Worm (Caenorhabditis elegans) whole organism, L4 larva: ENCODE results near the gene srw-73.

Experiments used
- F10B5.3 ChIP-seq: sonication (generic microtip); optimal IDR thresholded peaks from 2 replicates; lab custom pipeline; 2016; ENCODE audit warnings: mild to moderate bottlenecking, missing genetic modification characterization, missing compliant biosample characterization
- F26F4.8 ChIP-seq: fragments of 200-800 bp; sonication (Bioruptor generic); conservative IDR thresholded peaks from 2 replicates; pipeline ENCODE4 v1.3.6; 2022; ENCODE audit warnings: missing genetic modification characterization, missing compliant biosample characterization
- R02D3.7 ChIP-seq: fragments of 150-350 bp; sonication (generic microtip); optimal IDR thresholded peaks from 3 replicates; lab custom pipeline; 2014; ENCODE audit warnings: missing biosample characterization, missing genetic modification characterization
- ZK337.2 ChIP-seq: fragments of 200-800 bp; sonication (Bioruptor generic); IDR thresholded peaks from 2 replicates; pipeline ENCODE4 v1.3.6; 2022; ENCODE audit warnings: missing genetic modification reagents, missing genetic modification characterization, missing compliant biosample characterization
- aly-2 ChIP-seq: sonication (generic microtip); optimal IDR thresholded peaks from 2 replicates; lab custom pipeline; 2018; ENCODE audit warnings: missing biosample characterization, missing genetic modification characterization
- arid-1 ChIP-seq: fragments of 200-800 bp; sonication (Bioruptor generic); conservative IDR thresholded peaks from 2 replicates; pipeline ENCODE4 v1.3.6; 2022; ENCODE audit warnings: missing genetic modification reagents, missing genetic modification characterization, missing compliant biosample characterization
- ceh-28 ChIP-seq: fragments of 150-350 bp; optimal IDR thresholded peaks from 2 replicates; lab custom pipeline; 2014; ENCODE audit warnings: missing biosample characterization, missing genetic modification reagents, missing genetic modification characterization
- ceh-82 ChIP-seq: sonication (generic microtip); optimal IDR thresholded peaks from 2 replicates; lab custom pipeline; 2017; ENCODE audit warnings: missing biosample characterization, missing genetic modification characterization
- ces-1 ChIP-seq: fragments of 150-350 bp; sonication (generic microtip); optimal IDR thresholded peaks from 4 replicates; lab custom pipeline; 2014; ENCODE audit warnings: missing biosample characterization, missing genetic modification reagents, missing genetic modification characterization
- ctbp-1 ChIP-seq: fragments of 200-800 bp; sonication (Bioruptor generic); IDR thresholded peaks from 2 replicates; pipeline ENCODE4 v1.3.6; 2022; ENCODE audit warnings: missing genetic modification reagents, missing genetic modification characterization, missing compliant biosample characterization
- daf-16 ChIP-seq, 3 experiments: sonication (generic microtip); optimal IDR thresholded peaks; 2 replicates each; lab custom pipeline; 2016 to 2017; ENCODE audit warnings: missing genetic modification characterization in 3 of 3, missing genetic modification reagents in 3 of 3, mild to moderate bottlenecking in 2 of 3, missing compliant biosample characterization in 2 of 3, missing biosample characterization in 1 of 3, moderate library complexity in 1 of 3
- daf-19 ChIP-seq: fragments of 200-800 bp; sonication (Bioruptor generic); conservative IDR thresholded peaks from 2 replicates; pipeline ENCODE4 v1.3.6; 2022; ENCODE audit warnings: missing genetic modification characterization, missing compliant biosample characterization
- daf-8 ChIP-seq: fragments of 200-800 bp; sonication (Bioruptor generic); IDR thresholded peaks from 2 replicates; pipeline ENCODE4 v1.3.6; 2022; ENCODE audit warnings: missing genetic modification characterization, missing compliant biosample characterization
- dmd-6 ChIP-seq: fragments of 200-800 bp; sonication (Bioruptor generic); IDR thresholded peaks from 2 replicates; pipeline ENCODE4 v1.3.6; 2022; ENCODE audit warnings: missing genetic modification reagents, missing genetic modification characterization, missing compliant biosample characterization
- dve-1 ChIP-seq: sonication (generic microtip); optimal IDR thresholded peaks from 2 replicates; lab custom pipeline; 2017; ENCODE audit warnings: antibody characterized with exemption, mild to moderate bottlenecking, missing genetic modification characterization, missing compliant biosample characterization; ENCODE audit not compliant: insufficient read depth
- egl-43 ChIP-seq: fragments of 200-800 bp; sonication (Bioruptor generic); IDR thresholded peaks from 2 replicates; pipeline ENCODE4 v1.3.6; 2022; ENCODE audit warnings: missing genetic modification reagents, missing genetic modification characterization, missing compliant biosample characterization
- gei-8 ChIP-seq: fragments of 200-800 bp; sonication (Bioruptor generic); optimal IDR thresholded peaks from 2 replicates; lab custom pipeline; 2018; ENCODE audit warnings: mild to moderate bottlenecking, missing genetic modification characterization, missing compliant biosample characterization
- hlh-11 ChIP-seq: fragments of 200-800 bp; sonication (Bioruptor generic); optimal IDR thresholded peaks from 2 replicates; lab custom pipeline; 2018; ENCODE audit warnings: mild to moderate bottlenecking, missing genetic modification characterization, missing compliant biosample characterization
- jun-1 ChIP-seq: fragments of 150-350 bp; optimal IDR thresholded peaks from 2 replicates; lab custom pipeline; 2014; ENCODE audit warnings: missing biosample characterization, missing genetic modification reagents, missing genetic modification characterization
- lin-1 ChIP-seq: fragments of 200-800 bp; sonication (Bioruptor generic); IDR thresholded peaks from 2 replicates; pipeline ENCODE4 v1.3.6; 2022; ENCODE audit warnings: missing genetic modification reagents, missing genetic modification characterization, missing compliant biosample characterization
- lir-3 ChIP-seq: sonication (generic microtip); optimal IDR thresholded peaks from 2 replicates; lab custom pipeline; 2016; ENCODE audit warnings: mild to moderate bottlenecking, missing genetic modification characterization, missing compliant biosample characterization
- mdl-1 ChIP-seq, 2 experiments: fragments of 150-350 bp in 1 of 2; sonication (generic microtip) in 1 of 2; optimal IDR thresholded peaks; 2 replicates each; lab custom pipeline; 2014 to 2017; ENCODE audit warnings: missing biosample characterization in 2 of 2, missing genetic modification characterization in 2 of 2
- mdt-29 ChIP-seq: fragments of 200-800 bp; sonication (Bioruptor generic); IDR thresholded peaks from 2 replicates; pipeline ENCODE4 v1.3.6; 2022; ENCODE audit warnings: missing genetic modification reagents, missing genetic modification characterization, missing compliant biosample characterization
- mxl-2 ChIP-seq: fragments of 200-800 bp; sonication (Bioruptor generic); conservative IDR thresholded peaks from 2 replicates; pipeline ENCODE4 v1.3.6; 2022; ENCODE audit warnings: missing genetic modification reagents, missing genetic modification characterization, missing compliant biosample characterization
- nhr-11 ChIP-seq: fragments of 150-350 bp; optimal IDR thresholded peaks from 2 replicates; lab custom pipeline; 2014; ENCODE audit warnings: missing biosample characterization, missing genetic modification characterization
- nhr-237 ChIP-seq: sonication (generic microtip); optimal IDR thresholded peaks from 2 replicates; lab custom pipeline; 2017; ENCODE audit warnings: missing biosample characterization, missing genetic modification characterization
- nhr-25 ChIP-seq: sonication (generic microtip); optimal IDR thresholded peaks from 2 replicates; lab custom pipeline; 2017; ENCODE audit warnings: missing genetic modification characterization, mild to moderate bottlenecking, missing compliant biosample characterization, antibody characterized with exemption, moderate library complexity, borderline replicate concordance; ENCODE audit not compliant: insufficient read depth
- nhr-28 ChIP-seq: fragments of 150-350 bp; optimal IDR thresholded peaks from 2 replicates; lab custom pipeline; 2014; ENCODE audit warnings: missing biosample characterization, missing genetic modification characterization
- nhr-42 ChIP-seq: fragments of 200-800 bp; sonication (Bioruptor generic); IDR thresholded peaks from 2 replicates; pipeline ENCODE4 v1.3.6; 2022; ENCODE audit warnings: missing genetic modification characterization, missing compliant biosample characterization
- nhr-48 ChIP-seq: sonication (generic microtip); optimal IDR thresholded peaks from 2 replicates; lab custom pipeline; 2016; ENCODE audit warnings: mild to moderate bottlenecking, missing genetic modification characterization, missing compliant biosample characterization
- nhr-77 ChIP-seq: fragments of 150-350 bp; optimal IDR thresholded peaks from 2 replicates; lab custom pipeline; 2014; ENCODE audit warnings: missing biosample characterization, missing genetic modification characterization
- pqm-1 ChIP-seq: sonication (generic microtip); optimal IDR thresholded peaks from 2 replicates; lab custom pipeline; 2017; ENCODE audit warnings: missing biosample characterization, missing genetic modification characterization
- rbr-2 ChIP-seq: sonication (generic microtip); optimal IDR thresholded peaks from 2 replicates; lab custom pipeline; 2016; ENCODE audit warnings: missing genotype, missing genetic modification characterization, missing compliant biosample characterization
- spr-3 ChIP-seq: fragments of 200-800 bp; sonication (Bioruptor generic); optimal IDR thresholded peaks from 2 replicates; lab custom pipeline; 2018; ENCODE audit warnings: mild to moderate bottlenecking, missing genetic modification characterization, missing compliant biosample characterization
- unc-39 ChIP-seq: sonication (generic microtip); optimal IDR thresholded peaks from 2 replicates; lab custom pipeline; 2017; ENCODE audit warnings: missing biosample characterization, missing genetic modification characterization
- unc-62 ChIP-seq, 3 experiments: fragments of 150-350 bp in 1 of 3; sonication (generic microtip); optimal IDR thresholded peaks in 2 of 3; peaks in 1 of 3; 1 replicate in 1 of 3; 2 replicates in 2 of 3; lab custom pipeline; 2014 to 2017; ENCODE audit warnings: missing biosample characterization in 3 of 3, missing genetic modification characterization in 3 of 3, missing genetic modification reagents in 3 of 3, missing genotype in 1 of 3
- zag-1 ChIP-seq: fragments of 150-350 bp; optimal IDR thresholded peaks from 2 replicates; lab custom pipeline; 2014; ENCODE audit warnings: missing biosample characterization, missing genetic modification characterization
- zip-11 ChIP-seq: fragments of 200-800 bp; sonication (Bioruptor generic); IDR thresholded peaks from 2 replicates; pipeline ENCODE4 v1.3.6; 2022; ENCODE audit warnings: missing genetic modification characterization, missing compliant biosample characterization
- zip-2 ChIP-seq: fragments of 150-350 bp; optimal IDR thresholded peaks from 2 replicates; lab custom pipeline; 2014; ENCODE audit warnings: missing biosample characterization, missing genetic modification characterization
- ztf-11 ChIP-seq: fragments of 150-350 bp; optimal IDR thresholded peaks from 2 replicates; lab custom pipeline; 2014; ENCODE audit warnings: missing biosample characterization, missing genetic modification characterization
- ztf-7 ChIP-seq: fragments of 150-350 bp; optimal IDR thresholded peaks from 2 replicates; lab custom pipeline; 2014; ENCODE audit warnings: missing biosample characterization, missing genetic modification characterization

srw-73 gene

DNA sequence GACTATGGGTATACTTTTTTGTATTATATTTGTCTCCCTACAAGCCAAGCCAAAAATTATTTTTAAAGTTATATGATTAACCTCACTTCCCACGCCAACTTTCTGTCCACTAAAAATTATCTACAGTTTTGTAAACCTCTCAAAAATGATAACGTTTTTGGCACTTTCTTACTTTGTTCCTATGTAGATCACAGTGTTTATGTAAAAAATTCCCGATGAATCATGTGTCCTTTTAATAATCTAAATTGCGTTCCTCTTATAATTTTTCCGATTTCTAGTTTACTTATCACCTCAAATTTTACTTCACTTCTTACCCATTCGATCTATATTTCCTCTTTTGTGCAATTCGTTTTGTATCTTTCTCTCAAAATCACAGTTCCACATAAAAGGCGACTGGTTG is 16.0 kb upstream of the srw-73 start:
- no peak for TF ChIP-seq daf-16 (GFP tag; optimal IDR thresholded peaks at IDR 0.05; lab: Kevin White, UChicago)
- TF ChIP-seq daf-16 (tag; optimal IDR thresholded peaks at IDR 0.05; lab: Kevin White, UChicago): peak; percentile 50
- TF ChIP-seq nhr-28: peak; percentile 46
- TF ChIP-seq ZK337.2 (GFP tag; lab: Robert Waterston, UW): no peak
- TF ChIP-seq pqm-1 (tag; lab: Kevin White, UChicago): peak; percentile 11
- TF ChIP-seq hlh-11 (tag; lab: Kevin White, UChicago): no peak
- TF ChIP-seq dmd-6 (GFP tag; lab: Robert Waterston, UW): 0 out of 2 replicates have a peak, but pooled peaks have one; percentile 12
- peak; percentile 44 for TF ChIP-seq dve-1 (tag; lab: Kevin White, UChicago)
- no peak for TF ChIP-seq daf-8
- TF ChIP-seq daf-19 (GFP tag; lab: Robert Waterston, UW): no peak
- TF ChIP-seq aly-2 (tag; lab: Kevin White, UChicago): no peak
- TF ChIP-seq nhr-77 (tag; lab: Kevin White, UChicago): peak; percentile 22
- TF ChIP-seq mdl-1 (tag; optimal IDR thresholded peaks at IDR 0.05; lab: Kevin White, UChicago): no peak
- TF ChIP-seq, all 104 proteins: peak for 6

- no peak for TF ChIP-seq zag-1
- TF ChIP-seq zip-11: no peak
- no peak for TF ChIP-seq nhr-11 (tag; lab: Kevin White, UChicago)
- TF ChIP-seq ctbp-1 (GFP tag; lab: Robert Waterston, UW): no peak
- TF ChIP-seq daf-8: no peak
- no peak for TF ChIP-seq jun-1 (tag; lab: Kevin White, UChicago)
- no peak for TF ChIP-seq nhr-237 (tag; lab: Kevin White, UChicago)
These were observed 14.8 kb upstream of the srw-73 start, which contains the start of gene T03E6.8 for ce11 chrV:16603102-16603501. Gene T03E6.8, minus strand, starts transcription at chrV:16603202.

DNA sequence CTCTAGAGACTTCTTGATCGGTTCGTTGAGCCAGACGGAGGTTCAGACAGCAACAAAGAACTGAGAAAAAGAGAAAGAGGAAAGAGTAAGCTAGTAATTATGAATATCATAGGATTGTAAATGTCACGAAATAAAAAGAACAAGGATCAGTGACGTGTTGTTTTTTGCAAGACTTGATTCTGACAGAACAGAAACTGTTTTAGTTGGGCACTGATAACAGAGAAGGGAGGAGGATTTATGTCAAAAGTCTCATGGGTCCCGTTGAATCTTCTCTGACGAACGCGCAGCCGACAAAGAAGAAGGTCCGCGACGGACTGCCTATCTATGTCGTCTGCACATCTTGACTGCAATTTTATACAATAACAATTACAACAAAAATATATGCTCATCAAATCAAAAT is 12.3 kb upstream of the srw-73 start, which contains the start of gene T03E6.9:
T03E6.9 (minus strand) TSS at position 101 of the 400 bp plus-strand sequence.
- peak in 1 of 2 experiments; percentile 6 for TF ChIP-seq unc-62 (GFP tag; optimal IDR thresholded peaks at IDR 0.05 in 1 of 2; lab: Kevin White, UChicago)
- no peak for TF ChIP-seq unc-62 (tag; optimal IDR thresholded peaks at IDR 0.05; lab: Kevin White, UChicago)
- TF ChIP-seq daf-8: no peak
- TF ChIP-seq spr-3: no peak

ce11 chrV:16599835-16600234 is 11.5 kb upstream of the srw-73 start:
- TF ChIP-seq dmd-6 (GFP tag; lab: Robert Waterston, UW): no peak
- TF ChIP-seq nhr-28: no peak
- TF ChIP-seq F26F4.8 (GFP tag; lab: Robert Waterston, UW): no peak
- no peak for TF ChIP-seq pqm-1 (tag; lab: Kevin White, UChicago)
- TF ChIP-seq lin-1 (GFP tag; lab: Robert Waterston, UW): no peak
- no peak for TF ChIP-seq jun-1 (tag; lab: Kevin White, UChicago)

DNA sequence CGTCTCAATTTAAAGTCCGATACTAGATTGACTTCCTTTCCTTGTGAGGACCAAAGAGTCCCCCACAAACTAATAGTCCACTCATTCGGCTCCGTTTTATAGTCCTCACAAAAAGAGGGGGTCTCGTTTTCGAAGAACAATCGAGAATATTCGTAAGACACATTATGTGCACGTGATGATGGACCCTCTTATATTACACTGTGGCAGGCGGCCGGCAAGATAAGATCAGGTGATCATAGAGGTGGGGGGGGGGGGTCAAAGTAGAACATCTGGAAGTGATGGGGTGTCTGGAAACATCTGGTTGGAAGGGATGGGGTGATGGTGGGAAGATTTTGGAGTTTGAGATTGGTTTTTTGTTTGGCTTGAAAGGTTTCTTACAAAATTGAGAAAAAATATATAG is 10.1 kb upstream of the srw-73 start:
- TF ChIP-seq daf-19 (GFP tag; lab: Robert Waterston, UW) (no peak), egl-43 (GFP tag; lab: Robert Waterston, UW) (no peak), R02D3.7 (tag; lab: Kevin White, UChicago) (no peak), unc-39 (tag; lab: Kevin White, UChicago) (no peak), dve-1 (tag; lab: Kevin White, UChicago) (peak; percentile 38), nhr-42 (GFP tag; lab: Robert Waterston, UW) (no peak), mxl-2 (no peak), dmd-6 (GFP tag; lab: Robert Waterston, UW) (peak; percentile 14; the same call in 1 of the 2 replicates), daf-16 (GFP tag; optimal IDR thresholded peaks at IDR 0.05; lab: Kevin White, UChicago) (no peak), daf-16 (tag; optimal IDR thresholded peaks at IDR 0.05; lab: Kevin White, UChicago) (no peak), rbr-2 (tag; lab: Kevin White, UChicago) (no peak), arid-1 (GFP tag; lab: Robert Waterston, UW) (no peak), ces-1 (GFP tag; lab: Kevin White, UChicago) (no peak), mdt-29 (GFP tag; lab: Robert Waterston, UW) (peak; percentile 95), ceh-28 (tag; lab: Kevin White, UChicago) (no peak), lin-1 (GFP tag; lab: Robert Waterston, UW) (no peak), ztf-11 (tag; lab: Kevin White, UChicago) (no peak), nhr-77 (tag; lab: Kevin White, UChicago) (no peak), gei-8 (GFP tag; lab: Kevin White, UChicago) (no peak), nhr-11 (tag; lab: Kevin White, UChicago) (no peak), ztf-7 (tag; lab: Kevin White, UChicago) (no peak), nhr-48 (tag; lab: Kevin White, UChicago) (no peak), hlh-11 (tag; lab: Kevin White, UChicago) (peak; percentile 66), ceh-82 (tag; lab: Kevin White, UChicago) (no peak), lir-3 (tag; lab: Kevin White, UChicago) (no peak), nhr-25 (no peak), zip-2 (tag; lab: Kevin White, UChicago) (no peak), F10B5.3 (tag; lab: Kevin White, UChicago) (no peak)
